Fruit fly (Drosophila melanogaster) whole organism, embryonic: ENCODE results near the gene Tom40.

ENCODE experiments used
- Atf6 ChIP-seq: fragments of 200-800 bp; sonication (Bioruptor generic); IDR thresholded peaks from 2 replicates; pipeline ENCODE4 v1.3.6; 2022; ENCODE audit warnings: missing biosample characterization, missing genetic modification characterization
- Bteb2 ChIP-seq: fragments of 200-800 bp; sonication (Bioruptor generic); optimal IDR thresholded peaks from 2 replicates; lab custom pipeline; 2016; ENCODE audit warnings: missing biosample characterization, missing genetic modification characterization
- CG11456 ChIP-seq: fragments of 200-800 bp; sonication (Bioruptor generic); IDR thresholded peaks from 3 replicates; pipeline ENCODE4 v1.3.6; 2022; ENCODE audit warnings: missing biosample characterization, missing genetic modification characterization
- CG12071 ChIP-seq: fragments of 200-800 bp; sonication (Bioruptor generic); optimal IDR thresholded peaks from 3 replicates; lab custom pipeline; 2018; ENCODE audit warnings: missing biosample characterization, mild to moderate bottlenecking, missing genetic modification characterization
- CG12155 ChIP-seq: fragments of 200-800 bp; sonication (Bioruptor generic); optimal IDR thresholded peaks from 3 replicates; lab custom pipeline; 2016; ENCODE audit warnings: missing biosample characterization, missing genetic modification characterization
- CG1233 ChIP-seq: fragments of 200-800 bp; sonication (Bioruptor generic); optimal IDR thresholded peaks from 4 replicates; lab custom pipeline; 2018; ENCODE audit warnings: missing biosample characterization, mild to moderate bottlenecking, missing genetic modification characterization
- CG12744 ChIP-seq: fragments of 200-800 bp; sonication (Bioruptor generic); optimal IDR thresholded peaks from 2 replicates; lab custom pipeline; 2016; ENCODE audit warnings: missing biosample characterization, missing genetic modification characterization
- CG14441 ChIP-seq: fragments of 200-800 bp; sonication (Bioruptor generic); IDR thresholded peaks from 2 replicates; pipeline ENCODE4 v1.3.6; 2022; ENCODE audit warnings: missing biosample characterization, missing genetic modification characterization
- CG14710 ChIP-seq: fragments of 200-800 bp; sonication (Bioruptor generic); optimal IDR thresholded peaks from 3 replicates; lab custom pipeline; 2019; ENCODE audit warnings: missing biosample characterization, mild to moderate bottlenecking, missing genetic modification characterization, moderate library complexity
- CG14965 ChIP-seq: fragments of 200-800 bp; sonication (Bioruptor generic); optimal IDR thresholded peaks from 2 replicates; lab custom pipeline; 2016; ENCODE audit warnings: missing biosample characterization, missing genetic modification characterization, borderline replicate concordance
- CG1647 ChIP-seq: fragments of 200-800 bp; sonication (Bioruptor generic); optimal IDR thresholded peaks from 3 replicates; lab custom pipeline; 2016; ENCODE audit warnings: missing biosample characterization, missing genetic modification characterization
- CG16863 ChIP-seq: fragments of 200-800 bp; sonication (Bioruptor generic); optimal IDR thresholded peaks from 3 replicates; lab custom pipeline; 2016; ENCODE audit warnings: missing biosample characterization, missing genetic modification characterization
- CG18476 ChIP-seq: fragments of 200-800 bp; sonication (Bioruptor generic); optimal IDR thresholded peaks from 2 replicates; lab custom pipeline; 2016; ENCODE audit warnings: missing biosample characterization, mild to moderate bottlenecking, missing genetic modification characterization
- CG2116 ChIP-seq: fragments of 200-800 bp; sonication (Bioruptor generic); optimal IDR thresholded peaks from 3 replicates; lab custom pipeline; 2018; ENCODE audit warnings: missing biosample characterization, mild to moderate bottlenecking, missing genetic modification characterization
- CG2129 ChIP-seq: fragments of 200-800 bp; sonication (Bioruptor generic); IDR thresholded peaks from 2 replicates; pipeline ENCODE4 v1.3.6; 2022; ENCODE audit warnings: missing biosample characterization, missing genetic modification characterization; ENCODE audit not compliant: partially characterized antibody
- CG2678 ChIP-seq: fragments of 200-800 bp; sonication (Bioruptor generic); optimal IDR thresholded peaks from 3 replicates; lab custom pipeline; 2019; ENCODE audit warnings: missing biosample characterization, mild to moderate bottlenecking, missing genetic modification characterization, moderate library complexity
- CG2875 ChIP-seq: fragments of 200-800 bp; sonication (Bioruptor generic); optimal IDR thresholded peaks from 2 replicates; lab custom pipeline; 2017; ENCODE audit warnings: missing biosample characterization, mild to moderate bottlenecking, missing genetic modification characterization, missing genetic modification reagents
- CG4404 ChIP-seq: fragments of 200-800 bp; sonication (Bioruptor generic); IDR thresholded peaks from 2 replicates; pipeline ENCODE4 v1.3.6; 2022; ENCODE audit warnings: missing biosample characterization, missing genetic modification characterization
- CG6765 ChIP-seq: fragments of 200-800 bp; sonication (Bioruptor generic); optimal IDR thresholded peaks from 3 replicates; lab custom pipeline; 2017; ENCODE audit warnings: missing biosample characterization, mild to moderate bottlenecking, missing genetic modification characterization
- CG8924 ChIP-seq: fragments of 200-800 bp; optimal IDR thresholded peaks from 3 replicates; lab custom pipeline; 2019; ENCODE audit warnings: missing biosample characterization, mild to moderate bottlenecking, missing genetic modification characterization, moderate library complexity
- CG9437 ChIP-seq: fragments of 200-800 bp; sonication (Bioruptor generic); optimal IDR thresholded peaks from 2 replicates; lab custom pipeline; 2018; ENCODE audit warnings: missing biosample characterization, mild to moderate bottlenecking, missing genetic modification characterization
- CTCF ChIP-seq: fragments of 200-800 bp; sonication (Bioruptor generic); optimal IDR thresholded peaks from 2 replicates; lab custom pipeline; 2017; ENCODE audit warnings: missing biosample characterization, mild to moderate bottlenecking, missing genetic modification characterization, moderate library complexity
- H2.0 ChIP-seq: fragments of 200-800 bp; sonication (Bioruptor generic); IDR thresholded peaks from 2 replicates; pipeline ENCODE4 v1.3.6; 2022; ENCODE audit warnings: missing biosample characterization, missing genetic modification characterization
- HHEX ChIP-seq: fragments of 200-800 bp; sonication (Bioruptor generic); optimal IDR thresholded peaks from 3 replicates; lab custom pipeline; 2017; ENCODE audit warnings: missing biosample characterization, mild to moderate bottlenecking, missing genetic modification characterization, missing genetic modification reagents
- HLH54F ChIP-seq: fragments of 200-800 bp; sonication (Bioruptor generic); optimal IDR thresholded peaks from 3 replicates; lab custom pipeline; 2016; ENCODE audit warnings: missing biosample characterization, missing genetic modification characterization
- NC2α ChIP-seq: fragments of 200-800 bp; sonication (Bioruptor generic); optimal IDR thresholded peaks from 2 replicates; lab custom pipeline; 2016; ENCODE audit warnings: missing biosample characterization, missing genetic modification characterization
- Oaz ChIP-seq: fragments of 200-800 bp; sonication (Bioruptor generic); IDR thresholded peaks from 2 replicates; pipeline ENCODE4 v1.3.6; 2022; ENCODE audit warnings: missing biosample characterization, missing genetic modification characterization
- Ptx1 ChIP-seq: fragments of 200-800 bp; sonication (Bioruptor generic); IDR thresholded peaks from 2 replicates; pipeline ENCODE4 v1.3.6; 2022; ENCODE audit warnings: missing biosample characterization, missing genetic modification characterization
- Rx ChIP-seq: fragments of 200-800 bp; sonication (Bioruptor generic); IDR thresholded peaks from 2 replicates; pipeline ENCODE4 v1.3.6; 2022; ENCODE audit warnings: missing biosample characterization, missing genetic modification characterization
- Scr ChIP-seq: fragments of 200-800 bp; sonication (Bioruptor generic); IDR thresholded peaks from 2 replicates; pipeline ENCODE4 v1.3.6; 2022; ENCODE audit warnings: missing biosample characterization, missing genetic modification characterization; ENCODE audit not compliant: partially characterized antibody
- Spps ChIP-seq: fragments of 200-800 bp; sonication (Bioruptor generic); optimal IDR thresholded peaks from 2 replicates; lab custom pipeline; 2018; ENCODE audit warnings: missing biosample characterization, mild to moderate bottlenecking, missing genetic modification characterization
- TFAM ChIP-seq: fragments of 200-800 bp; sonication (Bioruptor generic); optimal IDR thresholded peaks from 2 replicates; lab custom pipeline; 2017; ENCODE audit warnings: missing biosample characterization, missing genetic modification characterization, inconsistent platforms
- ap ChIP-seq: fragments of 200-800 bp; sonication (Bioruptor generic); IDR thresholded peaks from 2 replicates; pipeline ENCODE4 v1.3.6; 2022; ENCODE audit warnings: missing biosample characterization, missing genetic modification characterization
- ase ChIP-seq: fragments of 200-800 bp; sonication (Bioruptor generic); IDR thresholded peaks from 3 replicates; pipeline ENCODE4 v1.3.6; 2022; ENCODE audit warnings: missing biosample characterization, missing genetic modification characterization
- chinmo ChIP-seq: fragments of 200-800 bp; sonication (Bioruptor generic); IDR thresholded peaks from 4 replicates; pipeline ENCODE4 v1.3.6; 2022; ENCODE audit warnings: missing biosample characterization, missing genetic modification characterization; ENCODE audit not compliant: partially characterized antibody
- chn ChIP-seq: fragments of 200-800 bp; sonication (Bioruptor generic); optimal IDR thresholded peaks from 2 replicates; lab custom pipeline; 2016; ENCODE audit warnings: missing biosample characterization, missing genetic modification characterization
- ci ChIP-seq: fragments of 200-800 bp; sonication (Bioruptor generic); IDR thresholded peaks from 3 replicates; pipeline ENCODE4 v1.3.6; 2022; ENCODE audit warnings: missing biosample characterization, missing genetic modification characterization
- da ChIP-seq: fragments of 200-800 bp; sonication (Bioruptor generic); optimal IDR thresholded peaks from 2 replicates; lab custom pipeline; 2016; ENCODE audit warnings: missing biosample characterization, missing genetic modification characterization
- dimm ChIP-seq: fragments of 200-800 bp; sonication (Bioruptor generic); IDR thresholded peaks from 2 replicates; pipeline ENCODE4 v1.3.6; 2022; ENCODE audit warnings: missing biosample characterization, missing genetic modification characterization
- fd3F ChIP-seq: fragments of 200-800 bp; sonication (Bioruptor generic); optimal IDR thresholded peaks from 2 replicates; lab custom pipeline; 2018; ENCODE audit warnings: missing biosample characterization, mild to moderate bottlenecking, missing genetic modification characterization, moderate library complexity
- fu2 ChIP-seq: fragments of 200-800 bp; sonication (Bioruptor generic); optimal IDR thresholded peaks from 2 replicates; lab custom pipeline; 2016; ENCODE audit warnings: missing biosample characterization, missing genetic modification characterization
- gcm2 ChIP-seq: fragments of 200-800 bp; sonication (Bioruptor generic); optimal IDR thresholded peaks from 2 replicates; lab custom pipeline; 2016; ENCODE audit warnings: missing biosample characterization, missing genetic modification characterization
- nau ChIP-seq: fragments of 200-800 bp; sonication (Bioruptor generic); optimal IDR thresholded peaks from 3 replicates; lab custom pipeline; 2017; ENCODE audit warnings: missing biosample characterization, mild to moderate bottlenecking, missing genetic modification characterization, missing genetic modification reagents
- oc ChIP-seq: fragments of 200-800 bp; sonication (Bioruptor generic); optimal IDR thresholded peaks from 2 replicates; lab custom pipeline; 2018; ENCODE audit warnings: missing biosample characterization, mild to moderate bottlenecking, missing genetic modification characterization, moderate library complexity
- pum ChIP-seq: fragments of 200-800 bp; sonication (Bioruptor generic); optimal IDR thresholded peaks from 2 replicates; lab custom pipeline; 2016; ENCODE audit warnings: missing biosample characterization, missing genetic modification characterization
- salm ChIP-seq: fragments of 200-800 bp; sonication (Bioruptor generic); optimal IDR thresholded peaks from 2 replicates; lab custom pipeline; 2018; ENCODE audit warnings: missing biosample characterization, mild to moderate bottlenecking, missing genetic modification characterization
- scrt ChIP-seq: fragments of 200-800 bp; sonication (Bioruptor generic); optimal IDR thresholded peaks from 2 replicates; lab custom pipeline; 2018; ENCODE audit warnings: missing biosample characterization, mild to moderate bottlenecking, missing genetic modification characterization, moderate library complexity
- tin ChIP-seq: fragments of 200-800 bp; sonication (Bioruptor generic); optimal IDR thresholded peaks from 3 replicates; lab custom pipeline; 2016; ENCODE audit warnings: missing biosample characterization, missing genetic modification characterization
- wdn ChIP-seq: fragments of 200-800 bp; sonication (Bioruptor generic); IDR thresholded peaks from 2 replicates; pipeline ENCODE4 v1.3.6; 2022; ENCODE audit warnings: missing biosample characterization, missing genetic modification characterization
- wor ChIP-seq: fragments of 200-800 bp; sonication (Bioruptor generic); IDR thresholded peaks from 2 replicates; pipeline ENCODE4 v1.3.6; 2022; ENCODE audit warnings: missing biosample characterization, missing genetic modification characterization

Tom40 gene

DNA sequence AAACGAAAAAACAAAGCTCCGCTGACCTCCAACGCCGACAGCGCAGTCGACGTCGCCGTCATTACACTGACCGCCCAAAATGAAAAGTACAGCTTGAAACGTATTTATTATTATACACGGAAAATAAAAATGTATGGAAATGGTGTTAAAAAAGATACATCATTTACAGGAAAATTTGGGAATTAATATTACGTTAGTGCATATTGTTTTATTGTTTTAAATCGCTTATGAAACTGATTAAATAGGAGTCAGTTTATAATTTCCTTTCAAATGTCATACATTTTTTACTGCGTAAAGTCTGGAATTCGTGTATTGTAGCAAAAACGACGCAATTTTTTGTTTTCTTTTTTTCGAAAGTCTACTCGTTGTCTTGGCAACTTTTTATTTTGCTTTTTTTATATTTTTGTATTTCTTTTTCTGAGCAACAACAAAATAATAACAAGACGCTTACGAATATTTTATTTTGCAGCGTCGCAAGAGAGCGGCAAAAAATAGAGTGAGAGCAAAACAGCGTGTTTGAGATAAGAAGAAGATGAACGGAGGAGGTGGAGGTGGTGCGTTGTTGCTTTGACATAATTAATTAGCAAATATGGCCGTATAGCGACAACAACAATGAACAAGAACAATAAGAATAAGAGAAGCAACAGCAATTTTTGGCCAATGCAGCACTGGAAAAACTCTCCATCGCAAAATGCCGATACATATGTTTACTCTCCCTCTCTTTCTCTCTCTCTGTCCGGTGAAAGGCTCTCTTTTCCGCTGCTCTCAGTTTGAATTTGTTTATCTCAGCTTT, 44.5 kb upstream of the Tom40 start (continued):
- peak; percentile 47 for TF ChIP-seq pum
- 0 out of 2 replicates have a peak, but pooled peaks have one; percentile 37 for TF ChIP-seq Rx (GFP tag; lab: Robert Waterston, UW)
- peak; percentile 48 for TF ChIP-seq CG14710 (tag; lab: Kevin White, UChicago)
- peak; percentile 56 for TF ChIP-seq chn (GFP tag; lab: Kevin White, UChicago)
- peak; percentile 47; the same call in 1 of the 3 replicates for TF ChIP-seq ase
- no peak for TF ChIP-seq CG2129
- peak; percentile 33 for TF ChIP-seq oc (tag; lab: Kevin White, UChicago)
- TF ChIP-seq CG4404 (GFP tag; lab: Robert Waterston, UW): no peak
- peak; percentile 29 for TF ChIP-seq NC2α (GFP tag; lab: Kevin White, UChicago)
- TF ChIP-seq HHEX (GFP tag; lab: Kevin White, UChicago): peak; percentile 65
- TF ChIP-seq Ptx1 (GFP tag; lab: Robert Waterston, UW): peak; percentile 75
- peak; percentile 34 for TF ChIP-seq Spps
- peak; percentile 71 for TF ChIP-seq wdn (GFP tag; lab: Robert Waterston, UW)
- TF ChIP-seq nau (GFP tag; lab: Kevin White, UChicago): peak; percentile 52
- TF ChIP-seq CG16863 (GFP tag; lab: Kevin White, UChicago): peak; percentile 44
- TF ChIP-seq fd3F (GFP tag; lab: Kevin White, UChicago): peak; percentile 77
- no peak for TF ChIP-seq dimm (GFP tag; lab: Robert Waterston, UW)
- peak; percentile 39 for TF ChIP-seq CG12071 (GFP tag; lab: Kevin White, UChicago)
- peak; percentile 70 for TF ChIP-seq CG12155
- peak; percentile 42; the same call in 1 of the 2 replicates for TF ChIP-seq wor (GFP tag; lab: Robert Waterston, UW)
- TF ChIP-seq ci (GFP tag; lab: Robert Waterston, UW): peak; percentile 75
- peak; percentile 57; the same call in 1 of the 3 replicates for TF ChIP-seq CG11456
- peak; percentile 66 for TF ChIP-seq H2.0 (GFP tag; lab: Robert Waterston, UW)
- TF ChIP-seq Atf6 (GFP tag; lab: Robert Waterston, UW): peak; percentile 93
- TF ChIP-seq gcm2 (GFP tag; lab: Kevin White, UChicago): peak; percentile 6
- peak; percentile 73 for TF ChIP-seq CG14441 (GFP tag; lab: Robert Waterston, UW)
- peak; percentile 0 for TF ChIP-seq tin (GFP tag; lab: Kevin White, UChicago)
- peak; percentile 64 for TF ChIP-seq CG1233 (GFP tag; lab: Kevin White, UChicago)
- peak; percentile 87 for TF ChIP-seq CG2678 (tag; lab: Kevin White, UChicago)
- TF ChIP-seq scrt (GFP tag; lab: Kevin White, UChicago): peak; percentile 54
- TF ChIP-seq CG2116 (GFP tag; lab: Kevin White, UChicago): peak; percentile 39
- TF ChIP-seq chinmo (GFP tag; lab: Robert Waterston, UW): peak; percentile 80; the same call in 1 of the 4 replicates
- TF ChIP-seq Oaz (GFP tag; lab: Robert Waterston, UW): peak; percentile 53; the same call in 1 of the 2 replicates
- TF ChIP-seq Scr (GFP tag; lab: Robert Waterston, UW): no peak
- TF ChIP-seq CG6765 (GFP tag; lab: Kevin White, UChicago): peak; percentile 78
- TF ChIP-seq salm (tag; lab: Kevin White, UChicago): peak; percentile 8
- TF ChIP-seq da (GFP tag; lab: Kevin White, UChicago): peak; percentile 33
- peak; percentile 68 for TF ChIP-seq CG18476 (GFP tag; lab: Kevin White, UChicago)
- TF ChIP-seq HLH54F (GFP tag; lab: Kevin White, UChicago): peak; percentile 70
- TF ChIP-seq CG2875 (GFP tag; lab: Kevin White, UChicago): no peak
- TF ChIP-seq CTCF: no peak
- TF ChIP-seq CG1647: peak; percentile 63
- peak; percentile 66 for TF ChIP-seq CG9437
- peak; percentile 59 for TF ChIP-seq Bteb2 (GFP tag; lab: Kevin White, UChicago)
- TF ChIP-seq CG12744: peak; percentile 60
- 0 out of 2 replicates have a peak, but pooled peaks have one; percentile 6 for TF ChIP-seq ap (GFP tag; lab: Robert Waterston, UW)
- TF ChIP-seq fu2 (GFP tag; lab: Kevin White, UChicago): peak; percentile 84
- TF ChIP-seq CG14965: no peak
- peak; percentile 80 for TF ChIP-seq CG8924 (tag; lab: Kevin White, UChicago)
- peak; percentile 14 for TF ChIP-seq TFAM
